Worm (Caenorhabditis elegans) whole organism, early embryonic: Measurements from ENCODE around the gene nhr-109.

Source experiments
- aly-1 ChIP-seq: sonication (generic microtip); optimal IDR thresholded peaks from 2 replicates; lab custom pipeline; 2016; ENCODE audit warnings: missing genetic modification characterization, missing compliant biosample characterization
- ama-1 ChIP-seq: fragments of 150-350 bp; optimal IDR thresholded peaks from 2 replicates; lab custom pipeline; 2014
- ceh-36 ChIP-seq: sonication (generic microtip); optimal IDR thresholded peaks from 2 replicates; lab custom pipeline; 2016; ENCODE audit warnings: missing genetic modification characterization, inconsistent platforms, missing compliant biosample characterization
- flt-1 ChIP-seq: fragments of 200-800 bp; sonication (Bioruptor generic); IDR thresholded peaks from 2 replicates; pipeline ENCODE4 v1.3.6; 2022; ENCODE audit warnings: missing genetic modification characterization, missing compliant biosample characterization
- pes-1 ChIP-seq: fragments of 200-800 bp; sonication (Bioruptor generic); IDR thresholded peaks from 2 replicates; pipeline ENCODE4 v1.3.6; 2022; ENCODE audit warnings: missing genetic modification reagents, missing genetic modification characterization, missing compliant biosample characterization
- tbx-11 ChIP-seq: fragments of 200-800 bp; sonication (Bioruptor generic); IDR thresholded peaks from 2 replicates; pipeline ENCODE4 v1.3.6; 2022; ENCODE audit warnings: missing genetic modification characterization, missing compliant biosample characterization
- tra-4 ChIP-seq: sonication (generic microtip); optimal IDR thresholded peaks from 2 replicates; lab custom pipeline; 2017; ENCODE audit warnings: missing genetic modification characterization, missing compliant biosample characterization

DNA sequence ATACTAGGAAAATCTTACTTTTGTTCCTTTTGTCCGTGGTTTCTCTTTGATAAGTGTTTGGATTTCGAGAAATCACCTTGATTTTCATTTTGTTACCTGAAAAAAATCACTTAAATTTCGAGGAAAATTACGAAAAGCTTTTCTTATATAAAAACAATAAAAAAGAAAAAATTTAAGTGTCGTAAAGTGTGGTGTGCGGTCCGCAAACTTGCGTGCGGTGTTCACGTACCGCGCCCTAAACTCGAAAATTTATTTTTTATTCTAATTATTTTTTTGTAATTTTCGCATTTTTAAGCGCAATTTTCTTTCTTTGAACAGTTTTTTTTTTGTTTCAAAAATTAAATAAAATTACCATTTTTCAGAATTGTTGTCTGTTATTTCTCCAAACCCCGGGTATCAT, 8.4 kb upstream of the nhr-109 start, which contains the start of the genes dcaf-13 and toe-1:
- TF ChIP-seq ama-1 (lab: Kevin White, UChicago) (no peak), ceh-36 (tag; lab: Kevin White, UChicago) (no peak), aly-1 (no peak), tra-4 (tag; lab: Kevin White, UChicago) (no peak), pes-1 (GFP tag; lab: Robert Waterston, UW) (no peak), tbx-11 (GFP tag; lab: Robert Waterston, UW) (no peak), flt-1 (GFP tag; lab: Robert Waterston, UW) (no peak)
